Fruit fly (Drosophila melanogaster): ENCODE results near the gene CREG.
A peak's percentile ranks its signal among the peaks of the same experiment; 100 is the strongest.

The CREG gene

DNA sequence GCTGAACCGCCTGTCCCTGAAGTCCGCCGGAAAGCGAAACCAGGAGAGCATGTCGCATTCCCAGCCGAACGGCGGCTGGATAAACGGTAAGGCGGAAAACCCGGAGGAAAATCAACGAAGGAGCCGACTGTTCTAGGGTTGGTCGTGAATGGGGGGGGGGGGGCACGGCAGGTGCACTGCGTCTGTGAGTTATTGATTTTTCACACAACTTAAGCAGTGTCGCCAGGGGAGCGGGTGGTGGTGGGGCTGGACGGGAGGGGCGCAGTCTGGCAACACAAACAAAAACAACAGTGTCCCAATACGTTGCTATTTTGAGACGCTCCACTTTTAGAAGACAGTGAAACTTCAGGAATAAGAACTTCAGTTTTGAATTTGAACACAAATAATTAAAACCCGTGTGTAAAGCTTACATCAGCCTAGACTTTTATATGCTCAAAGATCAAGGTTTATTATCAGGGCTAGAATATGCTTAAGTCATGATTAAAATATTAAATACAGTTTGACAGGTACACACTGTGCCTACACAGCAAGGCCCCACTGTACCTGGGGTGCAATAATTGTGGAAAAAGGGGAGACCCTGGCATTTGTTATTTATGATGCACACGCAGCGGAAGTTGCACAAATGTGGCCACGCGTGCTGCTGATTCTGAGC, 8.1 kb downstream of the CREG start (continued):
- TF ChIP-seq CG17612 (GFP tag; IDR thresholded peaks at IDR 0.05) (0 out of 2 replicates have a peak, but pooled peaks have one; percentile 8), gsb-n (tag; optimal IDR thresholded peaks at IDR 0.05) (peak; percentile 57), aop (GFP tag; IDR thresholded peaks at IDR 0.05) (peak; percentile 42; the same call in 1 of the 2 replicates), CG8478 (optimal IDR thresholded peaks at IDR 0.05) (no peak), Camta (GFP tag; optimal IDR thresholded peaks at IDR 0.05) (peak; percentile 29), jing (GFP tag; optimal IDR thresholded peaks at IDR 0.05) (peak; percentile 40), da (GFP tag; optimal IDR thresholded peaks at IDR 0.05) (no peak), CG9437 (GFP tag; optimal IDR thresholded peaks at IDR 0.05) (peak; percentile 40), onecut (GFP tag; IDR thresholded peaks at IDR 0.05) (peak; percentile 100), CG12219 (GFP tag; optimal IDR thresholded peaks at IDR 0.05) (peak; percentile 64), Neu2 (GFP tag; optimal IDR thresholded peaks at IDR 0.05; ENCODE audit: borderline replicate concordance) (no peak), sob (GFP tag; IDR thresholded peaks at IDR 0.05) (peak; percentile 67), CG2120 (GFP tag; optimal IDR thresholded peaks at IDR 0.05) (peak; percentile 30), Lim3 (GFP tag; IDR thresholded peaks at IDR 0.05) (peak; percentile 52; the same call in 1 of the 2 replicates), CG14710 (tag; optimal IDR thresholded peaks at IDR 0.05) (peak; percentile 72), CG3407 (GFP tag; optimal IDR thresholded peaks at IDR 0.05) (peak; percentile 66), chinmo (GFP tag; IDR thresholded peaks at IDR 0.05; ENCODE audit: partially characterized antibody) (no peak), E2f2 (GFP tag; IDR thresholded peaks at IDR 0.05) (peak; percentile 39), CG4360 (GFP tag; IDR thresholded peaks at IDR 0.05) (peak; percentile 40; the same call in 1 of the 2 replicates), Ravus (GFP tag; IDR thresholded peaks at IDR 0.05) (no peak), dati (GFP tag; IDR thresholded peaks at IDR 0.05) (peak; percentile 55), Hr3 (GFP tag; optimal IDR thresholded peaks at IDR 0.05) (peak; percentile 62), CG4707 (GFP tag; optimal IDR thresholded peaks at IDR 0.05) (peak; percentile 55), CoRest (tag; optimal IDR thresholded peaks at IDR 0.05) (peak; percentile 72), HmgZ (tag; optimal IDR thresholded peaks at IDR 0.05) (no peak), az2 (GFP tag; optimal IDR thresholded peaks at IDR 0.05) (peak; percentile 67), zen (tag; optimal IDR thresholded peaks at IDR 0.05) (peak; percentile 35), Vsx1 (GFP tag; optimal IDR thresholded peaks at IDR 0.05) (peak; percentile 42), Med (GFP tag) (peak; percentile 90), CG9797 (GFP tag; optimal IDR thresholded peaks at IDR 0.05) (no peak), CG15073 (GFP tag; optimal IDR thresholded peaks at IDR 0.05) (no peak), CG43689 (GFP tag; IDR thresholded peaks at IDR 0.05) (peak; percentile 47; the same call in 1 of the 2 replicates), chif (GFP tag; optimal IDR thresholded peaks at IDR 0.05) (peak; percentile 34 to 54), CG6272 (GFP tag; IDR thresholded peaks at IDR 0.05) (peak; percentile 40; the same call in 1 of the 2 replicates), CG15479 (GFP tag; optimal IDR thresholded peaks at IDR 0.05) (no peak), crc (GFP tag; optimal IDR thresholded peaks at IDR 0.05) (no peak), H15 (GFP tag; IDR thresholded peaks at IDR 0.05) (peak; percentile 76), CG6689 (GFP tag; IDR thresholded peaks at IDR 0.05) (peak; percentile 74), CG5953 (GFP tag; IDR thresholded peaks at IDR 0.05) (peak; percentile 78), org-1 (GFP tag; optimal IDR thresholded peaks at IDR 0.05) (peak; percentile 8), CG13775 (GFP tag; optimal IDR thresholded peaks at IDR 0.05) (peak; percentile 3), tgo (GFP tag; IDR thresholded peaks at IDR 0.05) (peak; percentile 68), Lhr (GFP tag; optimal IDR thresholded peaks at IDR 0.05) (peak; percentile 12), sens-2 (GFP tag; IDR thresholded peaks at IDR 0.05) (peak; percentile 60), repo (GFP tag; optimal IDR thresholded peaks at IDR 0.05) (peak; percentile 23), Hr51 (GFP tag; optimal IDR thresholded peaks at IDR 0.05) (peak in 1 of 2 experiments; percentile 72), CG12659 (GFP tag; optimal IDR thresholded peaks at IDR 0.05) (peak; percentile 26), CG10462 (GFP tag; optimal IDR thresholded peaks at IDR 0.05) (peak; percentile 18), CG17912 (GFP tag; optimal IDR thresholded peaks at IDR 0.05) (no peak), CG9609 (GFP tag; optimal IDR thresholded peaks at IDR 0.05) (peak; percentile 38)
